Worm (Caenorhabditis elegans) whole organism, late embryonic: ENCODE data around the gene ttr-53.

Experiments used
- C08G9.2 ChIP-seq: sonication (generic microtip); optimal IDR thresholded peaks from 2 replicates; lab custom pipeline; 2016; ENCODE audit warnings: mild to moderate bottlenecking, missing genetic modification characterization, moderate library complexity, missing compliant biosample characterization
- C38D4.7 ChIP-seq: fragments of 200-800 bp; sonication (Bioruptor generic); optimal IDR thresholded peaks from 2 replicates; lab custom pipeline; 2018; ENCODE audit warnings: mild to moderate bottlenecking, missing genetic modification characterization, moderate library complexity, missing compliant biosample characterization
- K02D7.2 ChIP-seq: sonication (generic microtip); optimal IDR thresholded peaks from 2 replicates; lab custom pipeline; 2017; ENCODE audit warnings: mild to moderate bottlenecking, missing genetic modification characterization, missing compliant biosample characterization
- T23F11.4 ChIP-seq: fragments of 200-800 bp; sonication (Bioruptor generic); optimal IDR thresholded peaks from 2 replicates; lab custom pipeline; 2018; ENCODE audit warnings: mild to moderate bottlenecking, missing genetic modification characterization, missing compliant biosample characterization
- ama-1 ChIP-seq: fragments of 150-350 bp; optimal IDR thresholded peaks from 2 replicates; lab custom pipeline; 2014
- ceh-18 ChIP-seq: sonication (generic microtip); optimal IDR thresholded peaks from 2 replicates; lab custom pipeline; 2016; ENCODE audit warnings: missing genetic modification characterization, missing compliant biosample characterization
- ceh-2 ChIP-seq: sonication (generic microtip); optimal IDR thresholded peaks from 2 replicates; lab custom pipeline; 2016; ENCODE audit warnings: missing genotype, missing genetic modification characterization, missing compliant biosample characterization
- ceh-24 ChIP-seq: sonication (generic microtip); optimal IDR thresholded peaks from 2 replicates; lab custom pipeline; 2016; ENCODE audit warnings: mild to moderate bottlenecking, missing genetic modification characterization, missing compliant biosample characterization
- ceh-30 ChIP-seq: fragments of 150-350 bp; optimal IDR thresholded peaks from 2 replicates; lab custom pipeline; 2014; ENCODE audit warnings: missing biosample characterization, missing genetic modification characterization
- ceh-31 ChIP-seq: sonication (generic microtip); optimal IDR thresholded peaks from 2 replicates; lab custom pipeline; 2016; ENCODE audit warnings: missing genetic modification characterization, missing compliant biosample characterization
- ceh-34 ChIP-seq: sonication (generic microtip); optimal IDR thresholded peaks from 2 replicates; lab custom pipeline; 2016; ENCODE audit warnings: mild to moderate bottlenecking, missing genetic modification characterization, missing compliant biosample characterization
- ceh-45 ChIP-seq: fragments of 200-800 bp; sonication (Bioruptor generic); IDR thresholded peaks from 2 replicates; pipeline ENCODE4 v1.3.6; 2022; ENCODE audit warnings: missing genetic modification reagents, missing genetic modification characterization, missing compliant biosample characterization
- ceh-48 ChIP-seq: sonication (generic microtip); optimal IDR thresholded peaks from 2 replicates; lab custom pipeline; 2016; ENCODE audit warnings: missing genetic modification characterization, inconsistent platforms, missing compliant biosample characterization
- ceh-9 ChIP-seq: sonication (generic microtip); optimal IDR thresholded peaks from 2 replicates; lab custom pipeline; 2016; ENCODE audit warnings: mild to moderate bottlenecking, missing genetic modification characterization, inconsistent platforms, missing compliant biosample characterization
- che-1 ChIP-seq: sonication (generic microtip); optimal IDR thresholded peaks from 2 replicates; lab custom pipeline; 2016; ENCODE audit warnings: mild to moderate bottlenecking, missing genetic modification characterization, missing compliant biosample characterization
- dve-1 ChIP-seq: sonication (generic microtip); optimal IDR thresholded peaks from 2 replicates; lab custom pipeline; 2017; ENCODE audit warnings: antibody characterized with exemption, mild to moderate bottlenecking, missing genetic modification characterization, missing compliant biosample characterization
- elt-2 ChIP-seq: sonication (generic microtip); optimal IDR thresholded peaks from 2 replicates; lab custom pipeline; 2016; ENCODE audit warnings: missing genetic modification reagents, missing genetic modification characterization, missing compliant biosample characterization
- ets-4 ChIP-seq: sonication (generic microtip); optimal IDR thresholded peaks from 2 replicates; lab custom pipeline; 2016; ENCODE audit warnings: missing genetic modification characterization, missing compliant biosample characterization
- eyg-1 ChIP-seq: sonication (generic microtip); optimal IDR thresholded peaks from 2 replicates; lab custom pipeline; 2016; ENCODE audit warnings: missing genotype, missing genetic modification characterization, missing compliant biosample characterization
- fax-1 ChIP-seq: sonication (generic microtip); optimal IDR thresholded peaks from 2 replicates; lab custom pipeline; 2016; ENCODE audit warnings: missing genotype, missing genetic modification characterization, missing compliant biosample characterization
- fkh-10 ChIP-seq: fragments of 150-350 bp; optimal IDR thresholded peaks from 2 replicates; lab custom pipeline; 2014; ENCODE audit warnings: missing biosample characterization, missing genetic modification reagents, missing genetic modification characterization
- hlh-13 ChIP-seq: fragments of 200-800 bp; sonication (Bioruptor generic); optimal IDR thresholded peaks from 2 replicates; lab custom pipeline; 2018; ENCODE audit warnings: mild to moderate bottlenecking, missing genetic modification characterization, missing compliant biosample characterization
- hlh-15 ChIP-seq: sonication (generic microtip); optimal IDR thresholded peaks from 2 replicates; lab custom pipeline; 2016; ENCODE audit warnings: missing genetic modification characterization, missing compliant biosample characterization
- hlh-6 ChIP-seq: sonication (generic microtip); optimal IDR thresholded peaks from 2 replicates; lab custom pipeline; 2016; ENCODE audit warnings: missing genotype, missing genetic modification characterization, missing compliant biosample characterization
- lin-11 ChIP-seq: fragments of 200-800 bp; sonication (Bioruptor generic); optimal IDR thresholded peaks from 2 replicates; lab custom pipeline; 2018; ENCODE audit warnings: mild to moderate bottlenecking, missing genetic modification characterization, missing compliant biosample characterization
- nfya-1 ChIP-seq: sonication (generic microtip); optimal IDR thresholded peaks from 2 replicates; lab custom pipeline; 2017; ENCODE audit warnings: missing genetic modification characterization, mild to moderate bottlenecking, missing compliant biosample characterization, antibody characterized with exemption, moderate library complexity
- nhr-11 ChIP-seq: fragments of 150-350 bp; optimal IDR thresholded peaks from 2 replicates; lab custom pipeline; 2014; ENCODE audit warnings: missing biosample characterization, missing genetic modification characterization
- npax-4 ChIP-seq: sonication (generic microtip); optimal IDR thresholded peaks from 2 replicates; lab custom pipeline; 2016; ENCODE audit warnings: missing genetic modification characterization, missing compliant biosample characterization
- pag-3 ChIP-seq: sonication (generic microtip); optimal IDR thresholded peaks from 2 replicates; lab custom pipeline; 2016; ENCODE audit warnings: missing compliant biosample characterization, missing genetic modification characterization, borderline replicate concordance
- pax-1 ChIP-seq: fragments of 150-350 bp; optimal IDR thresholded peaks from 2 replicates; lab custom pipeline; 2014; ENCODE audit warnings: missing biosample characterization, missing genetic modification characterization
- pha-2 ChIP-seq: sonication (generic microtip); optimal IDR thresholded peaks from 2 replicates; lab custom pipeline; 2017; ENCODE audit warnings: mild to moderate bottlenecking, missing genetic modification characterization, missing compliant biosample characterization
- pha-4 ChIP-seq: fragments of 150-350 bp; optimal IDR thresholded peaks from 2 replicates; lab custom pipeline; 2018; ENCODE audit warnings: missing biosample characterization, missing genetic modification reagents, missing genetic modification characterization
- pqm-1 ChIP-seq: sonication (generic microtip); optimal IDR thresholded peaks from 2 replicates; lab custom pipeline; 2016; ENCODE audit warnings: missing genetic modification characterization, missing compliant biosample characterization
- pros-1 ChIP-seq: fragments of 150-350 bp; optimal IDR thresholded peaks from 2 replicates; lab custom pipeline; 2014; ENCODE audit warnings: missing biosample characterization, missing genetic modification reagents, missing genetic modification characterization
- ref-2 ChIP-seq: sonication (generic microtip); optimal IDR thresholded peaks from 2 replicates; lab custom pipeline; 2016; ENCODE audit warnings: missing genetic modification characterization, missing compliant biosample characterization
- rnt-1 ChIP-seq: sonication (generic microtip); optimal IDR thresholded peaks from 2 replicates; lab custom pipeline; 2016; ENCODE audit warnings: missing genetic modification characterization, missing compliant biosample characterization
- sox-4 ChIP-seq: sonication (generic microtip); optimal IDR thresholded peaks from 2 replicates; lab custom pipeline; 2017; ENCODE audit warnings: mild to moderate bottlenecking, missing genetic modification characterization, inconsistent platforms, missing compliant biosample characterization
- syd-9 ChIP-seq: sonication (generic microtip); optimal IDR thresholded peaks from 2 replicates; lab custom pipeline; 2016; ENCODE audit warnings: mild to moderate bottlenecking, missing genetic modification characterization, moderate library complexity, missing compliant biosample characterization
- tbx-2 ChIP-seq: sonication (generic microtip); optimal IDR thresholded peaks from 2 replicates; lab custom pipeline; 2016; ENCODE audit warnings: missing genetic modification characterization, missing compliant biosample characterization
- unc-3 ChIP-seq, 2 experiments: fragments of 200-800 bp in 1 of 2; sonication (Bioruptor generic) in 1 of 2; sonication (generic microtip) in 1 of 2; conservative IDR thresholded peaks in 1 of 2; optimal IDR thresholded peaks in 1 of 2; 2 replicates each; pipeline versions ENCODE4 v1.3.6 to Lab custom; 2016 to 2022; ENCODE audit warnings: missing compliant biosample characterization in 2 of 2, missing genetic modification characterization in 2 of 2, missing genetic modification reagents in 1 of 2
- unc-42 ChIP-seq: sonication (generic microtip); optimal IDR thresholded peaks from 2 replicates; lab custom pipeline; 2016; ENCODE audit warnings: missing genotype, missing genetic modification characterization, missing compliant biosample characterization
- zip-5 ChIP-seq: sonication (generic microtip); optimal IDR thresholded peaks from 2 replicates; lab custom pipeline; 2016; ENCODE audit warnings: missing genetic modification characterization, missing compliant biosample characterization
- ztf-16 ChIP-seq: sonication (generic microtip); optimal IDR thresholded peaks from 2 replicates; lab custom pipeline; 2017; ENCODE audit warnings: missing genetic modification characterization, missing compliant biosample characterization

ttr-53 gene

DNA sequence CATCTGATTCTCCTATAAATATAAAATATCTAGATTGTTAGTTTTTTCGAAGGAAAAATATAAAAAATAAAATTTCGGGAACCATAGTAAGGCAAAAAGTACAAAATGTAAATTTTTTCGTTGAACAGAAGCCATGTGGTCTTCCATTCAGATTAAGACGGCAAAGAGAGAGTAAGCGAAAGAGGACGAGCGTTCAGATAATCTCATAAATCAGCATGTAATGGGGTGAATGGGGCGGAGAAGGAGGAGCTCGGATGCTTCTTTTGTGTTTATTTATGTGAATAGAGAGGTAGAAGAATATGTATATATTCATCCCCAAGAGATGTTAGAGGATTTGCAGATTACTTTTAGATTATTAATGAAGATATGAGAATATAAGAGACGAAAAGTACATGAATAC lies 16.5 kb downstream of the ttr-53 start, which contains the start of gene pxf-1:
Gene pxf-1, minus strand, starts transcription at position 14 of the 400 bp plus-strand sequence.
- TF ChIP-seq ceh-48 (tag; lab: Kevin White, UChicago) (no peak), unc-42 (tag; lab: Kevin White, UChicago) (peak; percentile 24)

DNA sequence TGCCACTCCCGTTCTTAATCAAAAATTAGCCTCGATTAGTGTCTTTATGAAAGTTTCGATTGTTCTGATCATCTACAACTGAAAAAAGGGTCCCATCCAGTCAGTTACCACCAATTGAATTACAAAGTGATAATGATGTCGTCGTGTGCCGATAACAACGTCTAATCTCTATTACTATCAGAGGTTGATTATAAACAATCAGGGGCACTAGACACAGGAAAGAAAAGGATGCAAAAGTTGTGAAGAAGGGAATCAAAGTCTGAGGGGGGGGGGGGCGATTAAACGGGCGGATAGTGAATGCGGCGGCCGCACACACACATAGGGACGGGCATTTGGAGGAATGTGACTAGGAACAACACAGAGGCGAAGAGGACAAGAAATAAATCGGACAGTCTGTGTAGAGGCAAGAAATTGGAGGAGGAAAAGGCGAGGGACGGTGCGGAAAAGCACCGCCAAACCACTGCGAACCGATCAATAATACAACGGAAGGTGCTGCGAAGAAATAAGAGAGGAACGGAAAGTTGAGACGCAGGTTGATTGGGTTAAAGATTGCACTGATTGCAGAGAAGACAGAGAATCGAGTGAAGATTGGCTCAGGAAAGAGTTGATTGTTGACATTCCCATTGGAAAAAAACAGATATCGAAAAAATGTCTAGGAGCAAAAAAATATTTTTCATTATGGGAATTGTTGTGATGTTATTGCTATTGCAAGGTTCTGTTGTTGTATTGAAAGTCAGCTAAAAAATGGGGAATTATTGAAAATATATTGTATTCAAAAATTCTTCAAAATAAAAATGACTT lies 17.3 kb downstream of the ttr-53 start:
- TF ChIP-seq C08G9.2 (peak; percentile 50), T23F11.4 (GFP tag; lab: Kevin White, UChicago) (no peak), ceh-45 (GFP tag; lab: Robert Waterston, UW) (no peak), ceh-9 (tag; lab: Kevin White, UChicago) (no peak), eyg-1 (tag; lab: Kevin White, UChicago) (no peak), pqm-1 (peak; percentile 25), zip-5 (tag; lab: Kevin White, UChicago) (no peak), ets-4 (tag; lab: Kevin White, UChicago) (no peak), ceh-34 (tag; lab: Kevin White, UChicago) (no peak), nfya-1 (tag; lab: Kevin White, UChicago) (peak; percentile 39), syd-9 (tag; lab: Kevin White, UChicago) (peak; percentile 9), ceh-30 (tag; lab: Kevin White, UChicago) (no peak), pros-1 (tag; lab: Kevin White, UChicago) (no peak), elt-2 (tag; lab: Kevin White, UChicago) (peak; percentile 92), tbx-2 (tag; lab: Kevin White, UChicago) (peak; percentile 47), ceh-18 (tag; lab: Kevin White, UChicago) (no peak), pha-2 (tag; lab: Kevin White, UChicago) (no peak), ceh-31 (tag; lab: Kevin White, UChicago) (peak; percentile 1), ceh-48 (tag; lab: Kevin White, UChicago) (no peak), hlh-6 (tag; lab: Kevin White, UChicago) (no peak), K02D7.2 (tag; lab: Kevin White, UChicago) (no peak), ztf-16 (tag; lab: Kevin White, UChicago) (no peak), che-1 (tag; lab: Kevin White, UChicago) (peak; percentile 27), rnt-1 (tag; lab: Kevin White, UChicago) (peak; percentile 43), lin-11 (no peak), hlh-15 (no peak)

DNA sequence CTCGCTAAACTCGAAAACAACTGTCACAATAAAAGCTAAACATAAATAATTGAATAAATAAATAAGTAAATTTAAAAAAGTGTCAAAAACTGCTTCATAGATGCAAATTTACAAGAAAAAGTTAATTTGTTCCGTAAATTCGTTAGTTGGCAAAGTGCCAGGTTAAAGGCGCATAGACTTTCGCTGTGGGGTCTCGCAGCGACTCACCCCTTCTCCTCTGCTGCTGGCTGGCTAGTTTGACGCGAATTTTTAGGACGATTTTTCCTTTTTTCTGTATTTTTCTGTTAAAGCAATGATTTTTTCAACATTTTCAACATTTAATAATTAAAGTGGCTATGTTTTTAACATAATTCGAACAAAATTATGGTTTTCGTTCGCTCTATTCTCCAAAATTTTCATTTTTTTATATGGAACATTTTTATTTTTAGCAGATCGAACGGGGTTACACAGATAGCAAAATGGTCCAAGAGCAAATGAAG lies 18.5 kb downstream of the ttr-53 start, which contains the start of gene rack-1:
Gene rack-1, plus strand, starts transcription at position 429 of the 479 bp plus-strand sequence.
- TF ChIP-seq fax-1 (tag; lab: Kevin White, UChicago) (peak; percentile 3), unc-3 (GFP tag; conservative IDR thresholded peaks at IDR 0.05; lab: Robert Waterston, UW) (no peak), unc-3 (tag; optimal IDR thresholded peaks at IDR 0.05; lab: Kevin White, UChicago) (no peak), fkh-10 (no peak), ceh-2 (tag; lab: Kevin White, UChicago) (no peak), nfya-1 (tag; lab: Kevin White, UChicago) (peak; percentile 20), ceh-31 (tag; lab: Kevin White, UChicago) (peak; percentile 11), pax-1 (tag; lab: Kevin White, UChicago) (no peak), unc-42 (tag; lab: Kevin White, UChicago) (peak; percentile 66)

DNA sequence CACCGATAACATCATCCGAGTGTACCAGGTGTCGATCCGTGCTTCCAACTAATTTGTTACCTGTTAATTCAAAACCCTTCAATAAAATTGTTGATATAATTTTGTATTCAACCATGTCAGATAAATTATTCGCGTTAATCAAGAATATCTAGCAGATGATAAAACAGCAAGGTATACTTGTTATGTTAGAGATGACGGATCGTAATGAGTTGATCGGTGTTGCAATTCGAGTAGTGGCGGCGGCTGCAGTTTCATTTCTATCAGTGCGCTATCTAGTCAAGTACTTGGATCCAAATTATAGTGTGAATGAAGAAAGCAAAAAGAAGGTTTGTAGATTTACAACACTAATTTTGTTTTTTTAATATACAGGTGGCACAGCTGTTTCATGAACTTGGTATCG lies 19.9 kb downstream of the ttr-53 start, which contains the start of gene mspn-1:
Gene mspn-1, plus strand, starts transcription at position 190 of the 400 bp plus-strand sequence.
- TF ChIP-seq ceh-48 (tag; lab: Kevin White, UChicago) (no peak), sox-4 (no peak), ceh-9 (tag; lab: Kevin White, UChicago) (no peak), ama-1 (lab: Kevin White, UChicago) (no peak), fkh-10 (no peak), nhr-11 (tag; lab: Kevin White, UChicago) (no peak), ceh-24 (tag; lab: Kevin White, UChicago) (no peak), syd-9 (tag; lab: Kevin White, UChicago) (no peak), tbx-2 (tag; lab: Kevin White, UChicago) (no peak), eyg-1 (tag; lab: Kevin White, UChicago) (no peak), ref-2 (no peak), C38D4.7 (no peak), pag-3 (tag; lab: Kevin White, UChicago) (no peak), npax-4 (tag; lab: Kevin White, UChicago) (no peak), rnt-1 (tag; lab: Kevin White, UChicago) (no peak), dve-1 (tag; lab: Kevin White, UChicago) (no peak), ceh-2 (tag; lab: Kevin White, UChicago) (no peak), che-1 (tag; lab: Kevin White, UChicago) (no peak), pha-4 (tag; lab: Kevin White, UChicago) (no peak), hlh-13 (GFP tag; lab: Kevin White, UChicago) (no peak)
